Fruit fly (Drosophila melanogaster) whole organism, embryonic: Measurements from ENCODE around the gene mAcon1.
A peak's percentile ranks its signal among the peaks of the same experiment; 100 is the strongest.

ENCODE experiments used
- Adf1 ChIP-seq: fragments of 200-800 bp; sonication (Bioruptor generic); IDR thresholded peaks from 2 replicates; pipeline ENCODE4 v1.3.6; 2022; ENCODE audit warnings: missing biosample characterization, missing genetic modification characterization
- Atf6 ChIP-seq: fragments of 200-800 bp; sonication (Bioruptor generic); IDR thresholded peaks from 2 replicates; pipeline ENCODE4 v1.3.6; 2022; ENCODE audit warnings: missing biosample characterization, missing genetic modification characterization
- BtbVII ChIP-seq: fragments of 200-800 bp; sonication (Bioruptor generic); optimal IDR thresholded peaks from 3 replicates; lab custom pipeline; 2017; ENCODE audit warnings: missing biosample characterization, mild to moderate bottlenecking, missing genetic modification characterization
- CG10209 ChIP-seq: fragments of 200-800 bp; sonication (Bioruptor generic); optimal IDR thresholded peaks from 3 replicates; lab custom pipeline; 2017; ENCODE audit warnings: missing biosample characterization, mild to moderate bottlenecking, missing genetic modification characterization, missing genetic modification reagents
- CG11085 ChIP-seq: fragments of 200-800 bp; sonication (Bioruptor generic); IDR thresholded peaks from 2 replicates; pipeline ENCODE4 v1.3.6; 2022; ENCODE audit warnings: missing biosample characterization, missing genetic modification characterization
- CG11093 ChIP-seq: fragments of 200-800 bp; sonication (Bioruptor generic); IDR thresholded peaks from 3 replicates; pipeline ENCODE4 v1.3.6; 2022; ENCODE audit warnings: missing biosample characterization, missing genetic modification characterization
- CG11504 ChIP-seq: fragments of 200-800 bp; sonication (Bioruptor generic); optimal IDR thresholded peaks from 3 replicates; lab custom pipeline; 2019; ENCODE audit warnings: missing biosample characterization, mild to moderate bottlenecking, missing genetic modification characterization, moderate library complexity
- CG11560 ChIP-seq: fragments of 200-800 bp; sonication (Bioruptor generic); IDR thresholded peaks from 3 replicates; pipeline ENCODE4 v1.3.6; 2022; ENCODE audit warnings: missing biosample characterization, missing genetic modification characterization
- CG11723 ChIP-seq: fragments of 200-800 bp; sonication (Bioruptor generic); optimal IDR thresholded peaks from 2 replicates; lab custom pipeline; 2017; ENCODE audit warnings: missing biosample characterization, mild to moderate bottlenecking, missing genetic modification characterization
- CG12104 ChIP-seq: fragments of 200-800 bp; sonication (Bioruptor generic); optimal IDR thresholded peaks from 3 replicates; lab custom pipeline; 2016; ENCODE audit warnings: missing biosample characterization, missing genetic modification characterization
- CG12155 ChIP-seq: fragments of 200-800 bp; sonication (Bioruptor generic); optimal IDR thresholded peaks from 3 replicates; lab custom pipeline; 2016; ENCODE audit warnings: missing biosample characterization, missing genetic modification characterization
- CG12219 ChIP-seq: fragments of 200-800 bp; sonication (Bioruptor generic); optimal IDR thresholded peaks from 3 replicates; lab custom pipeline; 2018; ENCODE audit warnings: missing biosample characterization, mild to moderate bottlenecking, missing genetic modification characterization
- CG13424 ChIP-seq: fragments of 200-800 bp; sonication (Bioruptor generic); optimal IDR thresholded peaks from 2 replicates; lab custom pipeline; 2019; ENCODE audit warnings: missing biosample characterization, mild to moderate bottlenecking, missing genetic modification characterization, moderate library complexity
- CG15269 ChIP-seq: fragments of 200-800 bp; sonication (Bioruptor generic); optimal IDR thresholded peaks from 2 replicates; lab custom pipeline; 2018; ENCODE audit warnings: missing biosample characterization, mild to moderate bottlenecking, missing genetic modification characterization, moderate library complexity
- CG18619 ChIP-seq: fragments of 200-800 bp; sonication (Bioruptor generic); optimal IDR thresholded peaks from 3 replicates; lab custom pipeline; 2017; ENCODE audit warnings: missing biosample characterization, mild to moderate bottlenecking, missing genetic modification characterization
- CG2202 ChIP-seq: fragments of 200-800 bp; sonication (Bioruptor generic); optimal IDR thresholded peaks from 2 replicates; lab custom pipeline; 2018; ENCODE audit warnings: missing biosample characterization, mild to moderate bottlenecking, missing genetic modification characterization
- CG2712 ChIP-seq: fragments of 200-800 bp; optimal IDR thresholded peaks from 3 replicates; lab custom pipeline; 2019; ENCODE audit warnings: missing biosample characterization, mild to moderate bottlenecking, missing genetic modification characterization, moderate library complexity
- CG30020 ChIP-seq: fragments of 200-800 bp; optimal IDR thresholded peaks from 2 replicates; lab custom pipeline; 2019; ENCODE audit warnings: missing biosample characterization, mild to moderate bottlenecking, missing genetic modification characterization, moderate library complexity
- CG3065 ChIP-seq: fragments of 200-800 bp; sonication (Bioruptor generic); optimal IDR thresholded peaks from 2 replicates; lab custom pipeline; 2016; ENCODE audit warnings: missing biosample characterization, missing genetic modification characterization
- CG3995 ChIP-seq: fragments of 200-800 bp; sonication (Bioruptor generic); optimal IDR thresholded peaks from 3 replicates; lab custom pipeline; 2016; ENCODE audit warnings: missing biosample characterization, missing genetic modification characterization
- Dad ChIP-seq: fragments of 200-800 bp; sonication (Bioruptor generic); optimal IDR thresholded peaks from 3 replicates; lab custom pipeline; 2016; ENCODE audit warnings: missing biosample characterization, missing genetic modification characterization
- Dbx ChIP-seq: fragments of 200-800 bp; sonication (Bioruptor generic); IDR thresholded peaks from 3 replicates; pipeline ENCODE4 v1.3.6; 2022; ENCODE audit warnings: missing biosample characterization, missing genetic modification characterization
- Dek ChIP-seq: fragments of 200-800 bp; sonication (Bioruptor generic); optimal IDR thresholded peaks from 3 replicates; lab custom pipeline; 2019; ENCODE audit warnings: missing biosample characterization, mild to moderate bottlenecking, missing genetic modification characterization, moderate library complexity
- Doc3 ChIP-seq: fragments of 200-800 bp; sonication (Bioruptor generic); IDR thresholded peaks from 3 replicates; pipeline ENCODE4 v1.3.6; 2022; ENCODE audit warnings: missing biosample characterization, missing genetic modification characterization; ENCODE audit not compliant: partially characterized antibody
- Med ChIP-seq: fragments of 200-800 bp; sonication (Bioruptor generic); peaks from one replicate; lab custom pipeline; 2016; ENCODE audit warnings: missing biosample characterization, missing genetic modification characterization, mild to moderate bottlenecking, inconsistent platforms, moderate library complexity
- Nf-YA ChIP-seq: fragments of 200-800 bp; sonication (Bioruptor generic); IDR thresholded peaks from 2 replicates; pipeline ENCODE4 v1.3.6; 2022; ENCODE audit warnings: missing biosample characterization, missing genetic modification characterization
- Oaz ChIP-seq: fragments of 200-800 bp; sonication (Bioruptor generic); IDR thresholded peaks from 2 replicates; pipeline ENCODE4 v1.3.6; 2022; ENCODE audit warnings: missing biosample characterization, missing genetic modification characterization
- Sin3A ChIP-seq: fragments of >200 bp; optimal IDR thresholded peaks from 2 replicates; lab custom pipeline; 2018
- Trl ChIP-seq, 3 experiments: fragments of >200 bp in 2 of 3; fragments of 200-800 bp in 1 of 3; sonication (Bioruptor generic) in 1 of 3; optimal IDR thresholded peaks; 2 replicates in 1 of 3; 3 replicates in 2 of 3; lab custom pipeline; 2016 to 2017; ENCODE audit warnings: missing biosample characterization in 1 of 3, missing genetic modification characterization in 1 of 3
- az2 ChIP-seq: fragments of 200-800 bp; sonication (Bioruptor generic); optimal IDR thresholded peaks from 3 replicates; lab custom pipeline; 2016; ENCODE audit warnings: missing biosample characterization, missing genetic modification characterization
- bab2 ChIP-seq: fragments of 200-800 bp; sonication (Bioruptor generic); optimal IDR thresholded peaks from 2 replicates; lab custom pipeline; 2016; ENCODE audit warnings: missing biosample characterization, missing genetic modification characterization
- bcd ChIP-seq: fragments of 200-800 bp; sonication (Bioruptor generic); optimal IDR thresholded peaks from 2 replicates; lab custom pipeline; 2017; ENCODE audit warnings: missing biosample characterization, mild to moderate bottlenecking, missing genetic modification characterization
- bigmax ChIP-seq: fragments of 200-800 bp; sonication (Bioruptor generic); optimal IDR thresholded peaks from 2 replicates; lab custom pipeline; 2018; ENCODE audit warnings: missing biosample characterization, mild to moderate bottlenecking, missing genetic modification characterization
- bsh ChIP-seq, 2 experiments: fragments of 200-800 bp; sonication (Bioruptor generic); optimal IDR thresholded peaks; 2 replicates each; lab custom pipeline; 2017 to 2018; ENCODE audit warnings: mild to moderate bottlenecking in 2 of 2, missing biosample characterization in 2 of 2, missing genetic modification characterization in 2 of 2, moderate library complexity in 1 of 2
- cg ChIP-seq: fragments of 200-800 bp; sonication (Bioruptor generic); optimal IDR thresholded peaks from 3 replicates; lab custom pipeline; 2019; ENCODE audit warnings: missing biosample characterization, mild to moderate bottlenecking, missing genetic modification characterization, moderate library complexity
- fd96Cb ChIP-seq: fragments of 200-800 bp; sonication (Bioruptor generic); optimal IDR thresholded peaks from 2 replicates; lab custom pipeline; 2018; ENCODE audit warnings: missing biosample characterization, mild to moderate bottlenecking, missing genetic modification characterization, moderate library complexity
- gfzf ChIP-seq: fragments of 200-800 bp; sonication (Bioruptor generic); optimal IDR thresholded peaks from 2 replicates; lab custom pipeline; 2016; ENCODE audit warnings: missing biosample characterization, mild to moderate bottlenecking, missing genetic modification characterization, moderate library complexity
- grau ChIP-seq: fragments of 200-800 bp; optimal IDR thresholded peaks from 3 replicates; lab custom pipeline; 2019; ENCODE audit warnings: missing biosample characterization, mild to moderate bottlenecking, missing genetic modification characterization, moderate library complexity
- h ChIP-seq: fragments of >200 bp; optimal IDR thresholded peaks from 2 replicates; lab custom pipeline; 2017
- her ChIP-seq: fragments of 200-800 bp; sonication (Bioruptor generic); optimal IDR thresholded peaks from 2 replicates; lab custom pipeline; 2016; ENCODE audit warnings: missing biosample characterization, missing genetic modification characterization
- kni ChIP-seq: fragments of 200-800 bp; sonication (Bioruptor generic); optimal IDR thresholded peaks from 3 replicates; lab custom pipeline; 2017; ENCODE audit warnings: mild to moderate bottlenecking, missing biosample characterization, missing genetic modification reagents, missing genetic modification characterization
- knrl ChIP-seq: fragments of 200-800 bp; sonication (Bioruptor generic); IDR thresholded peaks from 3 replicates; pipeline ENCODE4 v1.3.6; 2022; ENCODE audit warnings: missing biosample characterization, missing genetic modification characterization; ENCODE audit not compliant: partially characterized antibody
- lola ChIP-seq, 3 experiments: fragments of >200 bp in 2 of 3; fragments of 200-800 bp in 1 of 3; sonication (Bioruptor generic) in 1 of 3; optimal IDR thresholded peaks; 2 replicates each; lab custom pipeline; 2017 to 2019; ENCODE audit warnings: missing biosample characterization in 3 of 3, missing genetic modification characterization in 3 of 3, mild to moderate bottlenecking in 1 of 3, moderate library complexity in 1 of 3
- maf-S ChIP-seq: fragments of 200-800 bp; sonication (Bioruptor generic); optimal IDR thresholded peaks from 2 replicates; lab custom pipeline; 2016; ENCODE audit warnings: missing biosample characterization, missing genetic modification characterization
- pfk ChIP-seq: fragments of 200-800 bp; sonication (Bioruptor generic); optimal IDR thresholded peaks from 2 replicates; lab custom pipeline; 2018; ENCODE audit warnings: missing biosample characterization, mild to moderate bottlenecking, missing genetic modification characterization, moderate library complexity
- pros ChIP-seq: fragments of 200-800 bp; sonication (Bioruptor generic); optimal IDR thresholded peaks from 3 replicates; lab custom pipeline; 2019; ENCODE audit warnings: missing biosample characterization, mild to moderate bottlenecking, missing genetic modification characterization, moderate library complexity
- pum ChIP-seq: fragments of 200-800 bp; sonication (Bioruptor generic); optimal IDR thresholded peaks from 2 replicates; lab custom pipeline; 2016; ENCODE audit warnings: missing biosample characterization, missing genetic modification characterization
- pzg ChIP-seq: fragments of 200-800 bp; sonication (Bioruptor generic); optimal IDR thresholded peaks from 3 replicates; lab custom pipeline; 2018; ENCODE audit warnings: missing biosample characterization, mild to moderate bottlenecking, missing genetic modification characterization, moderate library complexity
- repo ChIP-seq: fragments of 200-800 bp; sonication (Bioruptor generic); optimal IDR thresholded peaks from 2 replicates; lab custom pipeline; 2016; ENCODE audit warnings: missing biosample characterization, missing genetic modification characterization
- shn ChIP-seq: fragments of 200-800 bp; sonication (Bioruptor generic); optimal IDR thresholded peaks from 3 replicates; lab custom pipeline; 2016; ENCODE audit warnings: missing biosample characterization, missing genetic modification characterization
- sob ChIP-seq: fragments of 200-800 bp; sonication (Bioruptor generic); IDR thresholded peaks from 2 replicates; pipeline ENCODE4 v1.3.6; 2022; ENCODE audit warnings: missing biosample characterization, missing genetic modification characterization

The mAcon1 gene

dm6 chr2L:21158554-21158953 lies 9.8 kb upstream of the mAcon1 start, which contains the start of the genes Coq3 and Pld3 (continued):
- no peak for TF ChIP-seq CG11560 (tag; lab: Robert Waterston, UW)
- peak; percentile 32 for TF ChIP-seq pzg
- TF ChIP-seq bab2 (GFP tag; lab: Kevin White, UChicago) = peak; percentile 62
- TF ChIP-seq bigmax (GFP tag; lab: Kevin White, UChicago) = peak; percentile 61
- TF ChIP-seq her (GFP tag; lab: Kevin White, UChicago) = peak; percentile 67
- no peak for TF ChIP-seq h (lab: Kevin White, UChicago)
- no peak for TF ChIP-seq cg (GFP tag; lab: Kevin White, UChicago)
- TF ChIP-seq Nf-YA (GFP tag; lab: Robert Waterston, UW) = peak; percentile 69
- TF ChIP-seq maf-S (GFP tag; lab: Kevin White, UChicago) = peak; percentile 69
- peak; percentile 63 for TF ChIP-seq CG2202 (tag; lab: Kevin White, UChicago)
- TF ChIP-seq BtbVII (GFP tag; lab: Kevin White, UChicago) = peak; percentile 80
- TF ChIP-seq CG2712 (tag; lab: Kevin White, UChicago) = peak; percentile 88
- peak; percentile 56 for TF ChIP-seq Adf1 (GFP tag; lab: Robert Waterston, UW)
- TF ChIP-seq CG30020 (tag; lab: Kevin White, UChicago) = peak; percentile 90
- TF ChIP-seq CG18619 (GFP tag; lab: Kevin White, UChicago) = peak; percentile 73
- peak; percentile 42 for TF ChIP-seq shn (GFP tag; lab: Kevin White, UChicago)
- TF ChIP-seq fd96Cb (tag; lab: Kevin White, UChicago) = peak; percentile 76
- peak; percentile 94 for TF ChIP-seq pfk (GFP tag; lab: Kevin White, UChicago)
- TF ChIP-seq Doc3 (GFP tag; lab: Robert Waterston, UW) = no peak
- peak; percentile 70 for TF ChIP-seq CG11723 (GFP tag; lab: Kevin White, UChicago)
- peak; percentile 54 for TF ChIP-seq pum
- peak; percentile 88 for TF ChIP-seq CG12155 (GFP tag; lab: Kevin White, UChicago)
- TF ChIP-seq knrl (GFP tag; lab: Robert Waterston, UW) = no peak
- TF ChIP-seq Sin3A (lab: Kevin White, UChicago) = no peak
- no peak for TF ChIP-seq pros (GFP tag; lab: Kevin White, UChicago)
- no peak for TF ChIP-seq gfzf (GFP tag; lab: Kevin White, UChicago)
- peak in 1 of 3 experiments; percentile 69 for TF ChIP-seq lola (GFP tag; optimal IDR thresholded peaks at IDR 0.05; lab: Kevin White, UChicago)
- peak; percentile 83 for TF ChIP-seq sob (GFP tag; lab: Robert Waterston, UW)
- TF ChIP-seq CG13424 = peak; percentile 85
- no peak for TF ChIP-seq kni
- peak; percentile 81 to 87 for TF ChIP-seq bsh (GFP tag; optimal IDR thresholded peaks at IDR 0.05; lab: Kevin White, UChicago)
- TF ChIP-seq Trl (optimal IDR thresholded peaks at IDR 0.05; lab: Kevin White, UChicago) = no peak
- peak; percentile 72 for TF ChIP-seq Trl (GFP tag; optimal IDR thresholded peaks at IDR 0.05; lab: Kevin White, UChicago)
- peak; percentile 81 for TF ChIP-seq CG10209 (GFP tag; lab: Kevin White, UChicago)
- peak; percentile 64 for TF ChIP-seq Atf6
- peak; percentile 54 for TF ChIP-seq CG12104 (GFP tag; lab: Kevin White, UChicago)
- peak; percentile 77 for TF ChIP-seq CG3995 (GFP tag; lab: Kevin White, UChicago)
- TF ChIP-seq CG11504 = peak; percentile 86
- peak; percentile 80 for TF ChIP-seq bcd (GFP tag; lab: Kevin White, UChicago)
- peak; percentile 56 for TF ChIP-seq CG12219
- peak; percentile 83 for TF ChIP-seq grau (tag; lab: Kevin White, UChicago)
- TF ChIP-seq Dbx (GFP tag; lab: Robert Waterston, UW) = peak; percentile 85
- TF ChIP-seq CG15269 (tag; lab: Kevin White, UChicago) = peak; percentile 84
- peak; percentile 49 for TF ChIP-seq repo (GFP tag; lab: Kevin White, UChicago)
- TF ChIP-seq Dek (tag; lab: Kevin White, UChicago) = peak; percentile 73
- peak; percentile 15 for TF ChIP-seq Dad (GFP tag; lab: Kevin White, UChicago)
- peak; percentile 68 for TF ChIP-seq CG11093 (GFP tag; lab: Robert Waterston, UW)
- TF ChIP-seq CG11085 = peak; percentile 29; the same call in 1 of the 2 replicates
- TF ChIP-seq Med (GFP tag; lab: Kevin White, UChicago) = peak; percentile 97
- TF ChIP-seq az2 (GFP tag; lab: Kevin White, UChicago) = peak; percentile 88
- peak; percentile 52 for TF ChIP-seq CG3065 (GFP tag; lab: Kevin White, UChicago)
- 0 out of 2 replicates have a peak, but pooled peaks have one; percentile 20 for TF ChIP-seq Oaz (GFP tag; lab: Robert Waterston, UW)
